Comparison of ENCODE assay signal across 3 worm cellular contexts in genomic region chrIV:17471870-17472459, ce11.
TF ChIP-seq lines count a peak whose summit lies in the region.

Gene epic-1, minus strand, starts transcription at chrIV:17471920.

TF ChIP-seq in whole organism, L1 larva, 84 proteins besides CTCF, POLR2A, EP300 and RAD21 (continued from another document):
- peak; percentile 95 for TF ChIP-seq blmp-1 (tag; optimal IDR thresholded peaks at IDR 0.05; lab: Kevin White, UChicago)
- peak; percentile 93 for TF ChIP-seq nhr-85 (tag; lab: Kevin White, UChicago)
- TF ChIP-seq lin-39 (tag; optimal IDR thresholded peaks at IDR 0.05; lab: Kevin White, UChicago) = no peak
- TF ChIP-seq dsc-1 (tag; optimal IDR thresholded peaks at IDR 0.05; lab: Kevin White, UChicago) = no peak
- TF ChIP-seq nhr-71 (tag; optimal IDR thresholded peaks at IDR 0.05; lab: Kevin White, UChicago) = peak; percentile 22
- TF ChIP-seq lin-35 (GFP tag; optimal IDR thresholded peaks at IDR 0.05; lab: Kevin White, UChicago) = peak in 1 of 2 experiments; percentile 35
- TF ChIP-seq xbp-1 (tag; optimal IDR thresholded peaks at IDR 0.05; lab: Kevin White, UChicago) = no peak
- TF ChIP-seq mab-9 (GFP tag; IDR thresholded peaks at IDR 0.05; lab: Robert Waterston, UW) = no peak
- no peak for TF ChIP-seq ceh-63 (GFP tag; optimal IDR thresholded peaks at IDR 0.05; lab: Kevin White, UChicago)
- TF ChIP-seq grh-1 (GFP tag; IDR thresholded peaks at IDR 0.05; lab: Robert Waterston, UW) = peak; percentile 80
- TF ChIP-seq nhr-237 (tag; optimal IDR thresholded peaks at IDR 0.05; lab: Kevin White, UChicago) = no peak
- no peak for TF ChIP-seq Y116A8C.19 (tag; optimal IDR thresholded peaks at IDR 0.05; lab: Kevin White, UChicago; ENCODE audit: borderline replicate concordance)
- TF ChIP-seq dpl-1 (GFP tag; optimal IDR thresholded peaks at IDR 0.05; lab: Kevin White, UChicago) = peak in 1 of 3 experiments; percentile 11
- no peak for TF ChIP-seq aly-2 (tag; optimal IDR thresholded peaks at IDR 0.05; lab: Kevin White, UChicago)

TF ChIP-seq in whole organism, L3 larva, 47 proteins besides CTCF, POLR2A, EP300 and RAD21 (continued from another document):
- TF ChIP-seq egl-27 (tag; optimal IDR thresholded peaks at IDR 0.05; lab: Kevin White, UChicago) = peak; percentile 4

TF ChIP-seq in whole organism, L4 larva, 104 proteins besides CTCF, POLR2A, EP300 and RAD21 (continued from another document):
- no peak for TF ChIP-seq Y105C5A.15 (GFP tag; IDR thresholded peaks at IDR 0.05; lab: Robert Waterston, UW)
- no peak for TF ChIP-seq fos-1 (tag; optimal IDR thresholded peaks at IDR 0.05; lab: Kevin White, UChicago)
- TF ChIP-seq lir-3 (tag; optimal IDR thresholded peaks at IDR 0.05; lab: Kevin White, UChicago) = no peak
- TF ChIP-seq jun-1 (tag; optimal IDR thresholded peaks at IDR 0.05; lab: Kevin White, UChicago) = no peak
- TF ChIP-seq zfp-3 (GFP tag; conservative IDR thresholded peaks at IDR 0.05; lab: Robert Waterston, UW) = no peak
- TF ChIP-seq aha-1 (tag; lab: Kevin White, UChicago) = peak; percentile 55
- TF ChIP-seq nhr-111 (GFP tag; optimal IDR thresholded peaks at IDR 0.05; lab: Kevin White, UChicago) = no peak
- TF ChIP-seq lin-15B (tag; optimal IDR thresholded peaks at IDR 0.05; lab: Kevin White, UChicago) = no peak
- no peak for TF ChIP-seq lin-29 (GFP tag; IDR thresholded peaks at IDR 0.05; lab: Robert Waterston, UW)
- peak; percentile 18 for TF ChIP-seq dve-1 (tag; optimal IDR thresholded peaks at IDR 0.05; lab: Kevin White, UChicago; ENCODE audit: insufficient read depth)
- TF ChIP-seq mep-1 (tag; optimal IDR thresholded peaks at IDR 0.05; lab: Kevin White, UChicago) = peak; percentile 33
- TF ChIP-seq nhr-237 (tag; optimal IDR thresholded peaks at IDR 0.05; lab: Kevin White, UChicago) = no peak
- no peak for TF ChIP-seq pqm-1 (tag; optimal IDR thresholded peaks at IDR 0.05; lab: Kevin White, UChicago)
- no peak for TF ChIP-seq ceh-82 (tag; optimal IDR thresholded peaks at IDR 0.05; lab: Kevin White, UChicago)
- no peak for TF ChIP-seq ceh-20 (GFP tag; IDR thresholded peaks at IDR 0.05; lab: Robert Waterston, UW)
- TF ChIP-seq madf-9 (GFP tag; conservative IDR thresholded peaks at IDR 0.05; lab: Robert Waterston, UW) = no peak
- TF ChIP-seq F49E8.2 (tag; optimal IDR thresholded peaks at IDR 0.05; lab: Kevin White, UChicago; ENCODE audit: borderline replicate concordance) = no peak
TF ChIP-seq in whole organism, L4 larva: peak in this region for 9.
